Fruit fly (Drosophila melanogaster) whole organism, embryonic: ENCODE data around the gene Sptz.
A peak's percentile ranks its signal among the peaks of the same experiment; 100 is the strongest.

Source experiments
- BtbVII ChIP-seq: fragments of 200-800 bp; sonication (Bioruptor generic); optimal IDR thresholded peaks from 3 replicates; lab custom pipeline; 2017; ENCODE audit warnings: missing biosample characterization, mild to moderate bottlenecking, missing genetic modification characterization
- CG12104 ChIP-seq: fragments of 200-800 bp; sonication (Bioruptor generic); optimal IDR thresholded peaks from 3 replicates; lab custom pipeline; 2016; ENCODE audit warnings: missing biosample characterization, missing genetic modification characterization
- CG12299 ChIP-seq: fragments of 200-800 bp; sonication (Bioruptor generic); optimal IDR thresholded peaks from 2 replicates; lab custom pipeline; 2018; ENCODE audit warnings: missing biosample characterization, mild to moderate bottlenecking, missing genetic modification characterization
- CG13296 ChIP-seq: fragments of 200-800 bp; sonication (Bioruptor generic); optimal IDR thresholded peaks from 3 replicates; lab custom pipeline; 2018; ENCODE audit warnings: missing biosample characterization, mild to moderate bottlenecking, missing genetic modification characterization
- CG13894 ChIP-seq: fragments of 200-800 bp; sonication (Bioruptor generic); optimal IDR thresholded peaks from 3 replicates; lab custom pipeline; 2018; ENCODE audit warnings: missing biosample characterization, mild to moderate bottlenecking, missing genetic modification characterization, moderate library complexity
- CG14441 ChIP-seq: fragments of 200-800 bp; sonication (Bioruptor generic); IDR thresholded peaks from 2 replicates; pipeline ENCODE4 v1.3.6; 2022; ENCODE audit warnings: missing biosample characterization, missing genetic modification characterization
- CG17385 ChIP-seq: fragments of 200-800 bp; sonication (Bioruptor generic); optimal IDR thresholded peaks from 3 replicates; lab custom pipeline; 2018; ENCODE audit warnings: missing biosample characterization, mild to moderate bottlenecking, missing genetic modification characterization
- CG18476 ChIP-seq: fragments of 200-800 bp; sonication (Bioruptor generic); optimal IDR thresholded peaks from 2 replicates; lab custom pipeline; 2016; ENCODE audit warnings: missing biosample characterization, mild to moderate bottlenecking, missing genetic modification characterization
- CG2678 ChIP-seq: fragments of 200-800 bp; sonication (Bioruptor generic); optimal IDR thresholded peaks from 3 replicates; lab custom pipeline; 2019; ENCODE audit warnings: missing biosample characterization, mild to moderate bottlenecking, missing genetic modification characterization, moderate library complexity
- CG31441 ChIP-seq: fragments of 200-800 bp; sonication (Bioruptor generic); IDR thresholded peaks from 2 replicates; pipeline ENCODE4 v1.3.6; 2022; ENCODE audit warnings: missing biosample characterization, missing genetic modification characterization
- CG34422 ChIP-seq: fragments of 200-800 bp; sonication (Bioruptor generic); IDR thresholded peaks from 3 replicates; pipeline ENCODE4 v1.3.6; 2022; ENCODE audit warnings: missing biosample characterization, missing genetic modification characterization
- CG4404 ChIP-seq: fragments of 200-800 bp; sonication (Bioruptor generic); IDR thresholded peaks from 2 replicates; pipeline ENCODE4 v1.3.6; 2022; ENCODE audit warnings: missing biosample characterization, missing genetic modification characterization
- CG7745 ChIP-seq: fragments of 200-800 bp; sonication (Bioruptor generic); optimal IDR thresholded peaks from 2 replicates; lab custom pipeline; 2018; ENCODE audit warnings: missing biosample characterization, mild to moderate bottlenecking, missing genetic modification characterization, moderate library complexity
- CG7987 ChIP-seq: fragments of 200-800 bp; sonication (Bioruptor generic); optimal IDR thresholded peaks from 2 replicates; lab custom pipeline; 2018; ENCODE audit warnings: missing biosample characterization, mild to moderate bottlenecking, missing genetic modification characterization, moderate library complexity
- CG8089 ChIP-seq: fragments of 200-800 bp; sonication (Bioruptor generic); optimal IDR thresholded peaks from 3 replicates; lab custom pipeline; 2016; ENCODE audit warnings: missing biosample characterization, missing genetic modification characterization
- CG8765 ChIP-seq: fragments of 200-800 bp; sonication (Bioruptor generic); IDR thresholded peaks from 2 replicates; pipeline ENCODE4 v1.3.6; 2022; ENCODE audit warnings: missing biosample characterization, missing genetic modification characterization
- D ChIP-seq, 2 experiments: fragments of 200-800 bp in 1 of 2; fragments of >200 bp in 1 of 2; sonication (Bioruptor generic) in 1 of 2; optimal IDR thresholded peaks; 2 replicates in 1 of 2; 3 replicates in 1 of 2; lab custom pipeline; 2017; ENCODE audit warnings: mild to moderate bottlenecking in 1 of 2, missing biosample characterization in 1 of 2, missing genetic modification characterization in 1 of 2, missing genetic modification reagents in 1 of 2
- D19B ChIP-seq: fragments of 200-800 bp; sonication (Bioruptor generic); optimal IDR thresholded peaks from 2 replicates; lab custom pipeline; 2017; ENCODE audit warnings: missing biosample characterization, mild to moderate bottlenecking, missing genetic modification characterization
- Doc2 ChIP-seq: fragments of 200-800 bp; sonication (Bioruptor generic); IDR thresholded peaks from 2 replicates; pipeline ENCODE4 v1.3.6; 2022; ENCODE audit warnings: missing biosample characterization, missing genetic modification characterization
- Doc3 ChIP-seq: fragments of 200-800 bp; sonication (Bioruptor generic); IDR thresholded peaks from 3 replicates; pipeline ENCODE4 v1.3.6; 2022; ENCODE audit warnings: missing biosample characterization, missing genetic modification characterization; ENCODE audit not compliant: partially characterized antibody
- Elba2 ChIP-seq: fragments of 200-800 bp; sonication (Bioruptor generic); optimal IDR thresholded peaks from 3 replicates; lab custom pipeline; 2016; ENCODE audit warnings: missing biosample characterization, missing genetic modification characterization
- Hey ChIP-seq: fragments of 200-800 bp; sonication (Bioruptor generic); optimal IDR thresholded peaks from 3 replicates; lab custom pipeline; 2018; ENCODE audit warnings: missing biosample characterization, mild to moderate bottlenecking, missing genetic modification characterization
- Hmx ChIP-seq: fragments of 200-800 bp; sonication (Bioruptor generic); optimal IDR thresholded peaks from 2 replicates; lab custom pipeline; 2016; ENCODE audit warnings: missing biosample characterization, missing genetic modification characterization
- MESR4 ChIP-seq: fragments of 200-800 bp; sonication (Bioruptor generic); optimal IDR thresholded peaks from 2 replicates; lab custom pipeline; 2018; ENCODE audit warnings: missing biosample characterization, mild to moderate bottlenecking, missing genetic modification characterization, moderate library complexity
- NK7.1 ChIP-seq: fragments of 200-800 bp; sonication (Bioruptor generic); optimal IDR thresholded peaks from 3 replicates; lab custom pipeline; 2016; ENCODE audit warnings: missing biosample characterization, missing genetic modification characterization
- Nf-YC ChIP-seq: fragments of 200-800 bp; optimal IDR thresholded peaks from 3 replicates; lab custom pipeline; 2019; ENCODE audit warnings: missing biosample characterization, mild to moderate bottlenecking, missing genetic modification characterization, moderate library complexity
- Oaz ChIP-seq: fragments of 200-800 bp; sonication (Bioruptor generic); IDR thresholded peaks from 2 replicates; pipeline ENCODE4 v1.3.6; 2022; ENCODE audit warnings: missing biosample characterization, missing genetic modification characterization
- Oli ChIP-seq: fragments of 200-800 bp; sonication (Bioruptor generic); optimal IDR thresholded peaks from 2 replicates; lab custom pipeline; 2018; ENCODE audit warnings: missing biosample characterization, mild to moderate bottlenecking, missing genetic modification characterization, moderate library complexity
- Opbp ChIP-seq: fragments of 200-800 bp; sonication (Bioruptor generic); IDR thresholded peaks from 3 replicates; pipeline ENCODE4 v1.3.6; 2022; ENCODE audit warnings: missing biosample characterization, missing genetic modification characterization; ENCODE audit not compliant: partially characterized antibody
- Sox102F ChIP-seq: fragments of 200-800 bp; sonication (Bioruptor generic); optimal IDR thresholded peaks from 2 replicates; lab custom pipeline; 2018; ENCODE audit warnings: missing biosample characterization, mild to moderate bottlenecking, missing genetic modification characterization, moderate library complexity
- TFAM ChIP-seq: fragments of 200-800 bp; sonication (Bioruptor generic); optimal IDR thresholded peaks from 2 replicates; lab custom pipeline; 2017; ENCODE audit warnings: missing biosample characterization, missing genetic modification characterization, inconsistent platforms
- Tbp ChIP-seq: fragments of >200 bp; optimal IDR thresholded peaks from 2 replicates; lab custom pipeline; 2018; ENCODE audit warnings: missing biosample characterization, missing genetic modification characterization
- Vsx1 ChIP-seq: fragments of 200-800 bp; sonication (Bioruptor generic); optimal IDR thresholded peaks from 2 replicates; lab custom pipeline; 2017; ENCODE audit warnings: missing biosample characterization, mild to moderate bottlenecking, missing genetic modification characterization, missing genetic modification reagents
- ac ChIP-seq: fragments of 200-800 bp; sonication (Bioruptor generic); optimal IDR thresholded peaks from 3 replicates; lab custom pipeline; 2017; ENCODE audit warnings: missing biosample characterization, mild to moderate bottlenecking, missing genetic modification characterization
- ato ChIP-seq: fragments of 200-800 bp; sonication (Bioruptor generic); IDR thresholded peaks from 2 replicates; pipeline ENCODE4 v1.3.6; 2022; ENCODE audit warnings: missing biosample characterization, missing genetic modification characterization; ENCODE audit not compliant: partially characterized antibody
- cato ChIP-seq: fragments of 200-800 bp; sonication (Bioruptor generic); optimal IDR thresholded peaks from 2 replicates; lab custom pipeline; 2016; ENCODE audit warnings: missing biosample characterization, missing genetic modification characterization, borderline replicate concordance
- crol ChIP-seq: fragments of 200-800 bp; sonication (Bioruptor generic); IDR thresholded peaks from 2 replicates; pipeline ENCODE4 v1.3.6; 2022; ENCODE audit warnings: missing biosample characterization, missing genetic modification characterization
- dmrt11E ChIP-seq: fragments of 200-800 bp; sonication (Bioruptor generic); optimal IDR thresholded peaks from 3 replicates; lab custom pipeline; 2018; ENCODE audit warnings: missing biosample characterization, mild to moderate bottlenecking, missing genetic modification characterization, moderate library complexity
- dmrt99B ChIP-seq: fragments of 200-800 bp; sonication (Bioruptor generic); optimal IDR thresholded peaks from 2 replicates; lab custom pipeline; 2018; ENCODE audit warnings: missing biosample characterization, mild to moderate bottlenecking, missing genetic modification characterization, moderate library complexity
- emc ChIP-seq: fragments of 200-800 bp; sonication (Bioruptor generic); optimal IDR thresholded peaks from 2 replicates; lab custom pipeline; 2016; ENCODE audit warnings: missing biosample characterization, missing genetic modification characterization
- ewg ChIP-seq: fragments of 200-800 bp; sonication (Bioruptor generic); optimal IDR thresholded peaks from 3 replicates; lab custom pipeline; 2017; ENCODE audit warnings: mild to moderate bottlenecking, missing biosample characterization, missing genetic modification reagents, missing genetic modification characterization
- fd3F ChIP-seq: fragments of 200-800 bp; sonication (Bioruptor generic); optimal IDR thresholded peaks from 2 replicates; lab custom pipeline; 2018; ENCODE audit warnings: missing biosample characterization, mild to moderate bottlenecking, missing genetic modification characterization, moderate library complexity
- hth ChIP-seq: fragments of >200 bp; optimal IDR thresholded peaks from 2 replicates; lab custom pipeline; 2017; ENCODE audit warnings: inconsistent platforms
- jigr1 ChIP-seq: fragments of 200-800 bp; sonication (Bioruptor generic); IDR thresholded peaks from 3 replicates; pipeline ENCODE4 v1.3.6; 2022; ENCODE audit warnings: missing biosample characterization, missing genetic modification characterization
- pho ChIP-seq: fragments of 200-800 bp; sonication (Bioruptor generic); optimal IDR thresholded peaks from 2 replicates; lab custom pipeline; 2016; ENCODE audit warnings: missing biosample characterization, missing genetic modification characterization
- seq ChIP-seq: fragments of 200-800 bp; sonication (Bioruptor generic); IDR thresholded peaks from 2 replicates; pipeline ENCODE4 v1.3.6; 2022; ENCODE audit warnings: missing biosample characterization, missing genetic modification characterization
- tgo ChIP-seq: fragments of 200-800 bp; sonication (Bioruptor generic); IDR thresholded peaks from 3 replicates; pipeline ENCODE4 v1.3.6; 2022; ENCODE audit warnings: missing biosample characterization, missing genetic modification characterization
- trem ChIP-seq: fragments of 200-800 bp; optimal IDR thresholded peaks from 3 replicates; lab custom pipeline; 2019; ENCODE audit warnings: missing biosample characterization, mild to moderate bottlenecking, missing genetic modification characterization, moderate library complexity
- zfh2 ChIP-seq: fragments of 200-800 bp; sonication (Bioruptor generic); optimal IDR thresholded peaks from 2 replicates; lab custom pipeline; 2016; ENCODE audit warnings: missing biosample characterization, missing genetic modification characterization

Gene Sptz

DNA sequence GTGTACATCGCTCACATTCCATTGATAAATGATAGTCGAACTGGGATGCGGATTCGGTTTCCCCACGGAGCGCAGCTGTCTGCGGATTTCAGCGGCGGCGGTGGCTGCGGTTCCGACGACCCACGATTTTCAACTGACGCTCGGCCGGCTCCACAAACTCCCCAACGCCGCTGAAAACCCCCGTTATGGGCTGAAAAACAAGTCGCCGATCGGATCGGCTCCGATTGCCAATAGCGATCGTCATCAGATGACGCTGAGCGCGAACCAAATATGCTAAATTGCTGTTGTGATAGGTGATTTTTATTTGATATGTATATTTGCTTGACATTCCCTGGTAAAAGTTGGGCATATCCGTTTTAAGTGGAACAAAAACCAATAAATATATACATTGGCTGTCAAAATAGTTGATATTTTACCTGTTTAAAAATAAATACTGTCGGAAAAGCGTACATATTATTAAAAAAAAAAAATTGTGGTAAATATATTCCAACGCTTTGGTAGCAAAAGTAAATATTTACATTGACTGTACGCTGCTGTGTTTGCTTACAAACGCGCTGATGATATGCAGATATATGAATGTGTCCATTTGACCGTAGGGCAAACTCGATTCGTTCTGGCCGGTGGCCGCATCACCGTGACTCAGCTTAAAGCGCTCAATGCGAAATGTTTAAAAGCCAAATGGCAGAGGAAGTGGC lies 32.5 kb downstream of the Sptz start (continued):
- TF ChIP-seq D (optimal IDR thresholded peaks at IDR 0.05; lab: Kevin White, UChicago), result no peak
- TF ChIP-seq D (GFP tag; optimal IDR thresholded peaks at IDR 0.05; lab: Kevin White, UChicago), result no peak
- no peak for TF ChIP-seq Hey
- peak; percentile 22 for TF ChIP-seq BtbVII (GFP tag; lab: Kevin White, UChicago)
- peak; percentile 40 for TF ChIP-seq Hmx
- peak; percentile 46 for TF ChIP-seq CG4404 (GFP tag; lab: Robert Waterston, UW)
- no peak for TF ChIP-seq trem
- peak; percentile 63 for TF ChIP-seq Sox102F (GFP tag; lab: Kevin White, UChicago)
- TF ChIP-seq emc (GFP tag; lab: Kevin White, UChicago), result no peak
- peak; percentile 13 for TF ChIP-seq CG17385 (GFP tag; lab: Kevin White, UChicago)
- TF ChIP-seq CG34422 (GFP tag; lab: Robert Waterston, UW), result no peak; the same call in 2 of the 3 replicates
- TF ChIP-seq Tbp (GFP tag; lab: Kevin White, UChicago), result no peak
- no peak for TF ChIP-seq CG7987 (GFP tag; lab: Kevin White, UChicago)
- TF ChIP-seq Vsx1 (GFP tag; lab: Kevin White, UChicago), result peak; percentile 46
- TF ChIP-seq CG31441 (GFP tag; lab: Robert Waterston, UW), result peak; percentile 40; the same call in 1 of the 2 replicates
- peak; percentile 34 for TF ChIP-seq CG12104
- no peak for TF ChIP-seq ato (GFP tag; lab: Robert Waterston, UW)
- TF ChIP-seq tgo (GFP tag; lab: Robert Waterston, UW), result peak; percentile 59; the same call in 2 of the 3 replicates
- peak; percentile 51; the same call in 1 of the 2 replicates for TF ChIP-seq Oaz (GFP tag; lab: Robert Waterston, UW)
- TF ChIP-seq CG13296 (GFP tag; lab: Kevin White, UChicago), result peak; percentile 39
- TF ChIP-seq pho (GFP tag; lab: Kevin White, UChicago), result peak; percentile 70
- TF ChIP-seq Nf-YC (tag; lab: Kevin White, UChicago), result peak; percentile 8
- TF ChIP-seq Elba2 (GFP tag; lab: Kevin White, UChicago), result no peak
- no peak for TF ChIP-seq CG18476 (GFP tag; lab: Kevin White, UChicago)
- TF ChIP-seq Opbp (GFP tag; lab: Robert Waterston, UW), result no peak
- TF ChIP-seq Doc2 (GFP tag; lab: Robert Waterston, UW), result no peak
- peak; percentile 3 for TF ChIP-seq NK7.1 (GFP tag; lab: Kevin White, UChicago)
- TF ChIP-seq dmrt99B (tag; lab: Kevin White, UChicago), result peak; percentile 74
- peak; percentile 74 for TF ChIP-seq CG2678 (tag; lab: Kevin White, UChicago)
- 0 out of 2 replicates have a peak, but pooled peaks have one; percentile 16 for TF ChIP-seq seq (GFP tag; lab: Robert Waterston, UW)
- no peak for TF ChIP-seq ac
- TF ChIP-seq CG7745, result no peak
- no peak for TF ChIP-seq cato (GFP tag; lab: Kevin White, UChicago)
- TF ChIP-seq zfh2 (GFP tag; lab: Kevin White, UChicago), result peak; percentile 86
- TF ChIP-seq CG12299 (tag; lab: Kevin White, UChicago), result no peak
- no peak for TF ChIP-seq crol (GFP tag; lab: Robert Waterston, UW)
- TF ChIP-seq dmrt11E, result no peak
- no peak for TF ChIP-seq MESR4 (GFP tag; lab: Kevin White, UChicago)
- TF ChIP-seq D19B (GFP tag; lab: Kevin White, UChicago), result peak; percentile 79
- TF ChIP-seq ewg (GFP tag; lab: Kevin White, UChicago), result no peak
- no peak for TF ChIP-seq Doc3 (GFP tag; lab: Robert Waterston, UW)
- TF ChIP-seq CG8089 (GFP tag; lab: Kevin White, UChicago), result no peak
- peak; percentile 66 for TF ChIP-seq fd3F (GFP tag; lab: Kevin White, UChicago)
- TF ChIP-seq CG14441 (GFP tag; lab: Robert Waterston, UW), result peak; percentile 71
- TF ChIP-seq CG13894 (tag; lab: Kevin White, UChicago), result no peak
- TF ChIP-seq jigr1 (GFP tag; lab: Robert Waterston, UW), result no peak
- no peak for TF ChIP-seq TFAM (GFP tag; lab: Kevin White, UChicago)
- peak; percentile 61 for TF ChIP-seq Oli
- no peak for TF ChIP-seq hth (lab: Kevin White, UChicago)
- no peak for TF ChIP-seq CG8765 (GFP tag; lab: Robert Waterston, UW)
